Worm (Caenorhabditis elegans) whole organism, L1 larva: ENCODE data around the gene msp-53.

Source experiments
- ama-1 ChIP-seq: fragments of 150-350 bp; optimal IDR thresholded peaks from 2 replicates; lab custom pipeline; 2014
- egl-13 ChIP-seq: sonication (generic microtip); optimal IDR thresholded peaks from 2 replicates; lab custom pipeline; 2016; ENCODE audit warnings: missing genotype, missing genetic modification reagents, missing genetic modification characterization, missing compliant biosample characterization
- fkh-10 ChIP-seq: sonication (generic microtip); optimal IDR thresholded peaks from 2 replicates; lab custom pipeline; 2017; ENCODE audit warnings: missing biosample characterization, missing genetic modification reagents, missing genetic modification characterization
- lir-3 ChIP-seq: sonication (generic microtip); optimal IDR thresholded peaks from 2 replicates; lab custom pipeline; 2016; ENCODE audit warnings: mild to moderate bottlenecking, missing genetic modification characterization, moderate library complexity, missing compliant biosample characterization; ENCODE audit not compliant: poor library complexity
- mab-9 ChIP-seq: fragments of 200-800 bp; sonication (Bioruptor generic); IDR thresholded peaks from 2 replicates; pipeline ENCODE4 v1.3.6; 2022; ENCODE audit warnings: missing genetic modification reagents, missing genetic modification characterization, missing compliant biosample characterization
- rnt-1 ChIP-seq: sonication (generic microtip); optimal IDR thresholded peaks from 2 replicates; lab custom pipeline; 2016; ENCODE audit warnings: mild to moderate bottlenecking, missing genetic modification characterization, moderate library complexity, missing compliant biosample characterization
- unc-62 ChIP-seq: fragments of 150-350 bp; optimal IDR thresholded peaks from 2 replicates; lab custom pipeline; 2014; ENCODE audit warnings: missing biosample characterization, missing genetic modification reagents, missing genetic modification characterization

ce11 chrIV:5103229-5103894, 38.5 kb upstream of the msp-53 start, which contains the start of gene C02B10.3:
- TF ChIP-seq lir-3 (tag; lab: Kevin White, UChicago) (no peak), fkh-10 (GFP tag; lab: Kevin White, UChicago) (peak; percentile 40), unc-62 (GFP tag; lab: Kevin White, UChicago) (no peak), rnt-1 (tag; lab: Kevin White, UChicago) (no peak), ama-1 (no peak), mab-9 (no peak), egl-13 (no peak)
